Worm (Caenorhabditis elegans) whole organism, mixed stage, embryonic: Measurements from ENCODE around the gene T05G5.4.

Experiments used
- ces-1 ChIP-seq: fragments of 150-350 bp; optimal IDR thresholded peaks from 2 replicates; lab custom pipeline; 2014; ENCODE audit warnings: missing biosample characterization, missing genetic modification reagents, missing genetic modification characterization
- elt-3 ChIP-seq: fragments of 150-350 bp; optimal IDR thresholded peaks from 2 replicates; lab custom pipeline; 2014; ENCODE audit warnings: missing biosample characterization, missing genetic modification characterization
- lsy-2 ChIP-seq: fragments of 150-350 bp; optimal IDR thresholded peaks from 2 replicates; lab custom pipeline; 2014; ENCODE audit warnings: missing biosample characterization, missing genetic modification characterization
- mep-1 ChIP-seq: fragments of 150-350 bp; optimal IDR thresholded peaks from 2 replicates; lab custom pipeline; 2017; ENCODE audit warnings: missing biosample characterization, missing genetic modification reagents, missing genetic modification characterization, inconsistent platforms
- mls-2 ChIP-seq: sonication (generic microtip); optimal IDR thresholded peaks from 2 replicates; lab custom pipeline; 2016; ENCODE audit warnings: mild to moderate bottlenecking, missing genetic modification characterization, moderate library complexity, missing compliant biosample characterization
- nhr-12 ChIP-seq: fragments of 150-350 bp; optimal IDR thresholded peaks from 2 replicates; lab custom pipeline; 2014; ENCODE audit warnings: missing biosample characterization, missing genetic modification characterization
- nhr-237 ChIP-seq: fragments of 150-350 bp; optimal IDR thresholded peaks from 2 replicates; lab custom pipeline; 2014; ENCODE audit warnings: missing biosample characterization, missing genetic modification characterization
- nhr-28 ChIP-seq: fragments of 150-350 bp; optimal IDR thresholded peaks from 2 replicates; lab custom pipeline; 2014; ENCODE audit warnings: missing biosample characterization, missing genetic modification characterization
- nhr-76 ChIP-seq: sonication (generic microtip); optimal IDR thresholded peaks from 2 replicates; lab custom pipeline; 2017; ENCODE audit warnings: missing biosample characterization, missing genetic modification characterization
- snpc-4 ChIP-seq: fragments of 150-350 bp; optimal IDR thresholded peaks from 2 replicates; lab custom pipeline; 2014; ENCODE audit warnings: missing biosample characterization, missing genetic modification characterization
- unc-39 ChIP-seq: fragments of 150-350 bp; optimal IDR thresholded peaks from 2 replicates; lab custom pipeline; 2014; ENCODE audit warnings: missing biosample characterization, missing genetic modification characterization
- unc-62 ChIP-seq: fragments of 150-350 bp; optimal IDR thresholded peaks from 2 replicates; lab custom pipeline; 2014; ENCODE audit warnings: missing biosample characterization, missing genetic modification reagents, missing genetic modification characterization

DNA sequence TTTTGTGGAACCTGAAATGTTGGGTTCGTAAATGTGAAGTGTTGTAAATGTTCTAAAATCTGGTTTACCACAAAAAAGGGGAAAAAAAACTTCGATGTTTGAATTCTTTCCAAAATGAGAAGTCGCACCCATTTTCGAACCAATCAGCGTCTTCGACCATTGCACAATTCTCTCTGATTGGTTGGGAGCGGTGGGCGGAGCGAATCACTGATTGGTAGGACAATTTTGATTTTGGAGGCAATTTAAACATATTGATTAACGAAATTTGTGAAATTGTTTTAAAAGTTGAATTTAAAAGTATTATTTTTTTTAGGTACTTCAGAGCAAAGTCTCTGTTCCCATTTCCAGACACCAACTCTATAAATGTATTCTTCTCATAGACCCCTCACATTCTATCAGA lies 40.3 kb downstream of the T05G5.4 start:
- TF ChIP-seq nhr-237 (tag; lab: Kevin White, UChicago) (no peak), unc-39 (tag; lab: Kevin White, UChicago) (no peak), nhr-12 (no peak), elt-3 (tag; lab: Kevin White, UChicago) (no peak), ces-1 (no peak), nhr-76 (tag; lab: Kevin White, UChicago) (no peak), unc-62 (GFP tag; lab: Kevin White, UChicago) (no peak), mls-2 (tag; lab: Kevin White, UChicago) (no peak), lsy-2 (tag; lab: Kevin White, UChicago) (no peak), nhr-28 (tag; lab: Kevin White, UChicago) (no peak), snpc-4 (tag; lab: Kevin White, UChicago) (no peak), mep-1 (tag; lab: Kevin White, UChicago) (no peak)
